Fruit fly (Drosophila melanogaster): ENCODE data around the gene RPA1.

RPA1 gene

dm6 chr3R:8288790-8289189, 24.5 kb upstream of the RPA1 start:
- TF ChIP-seq CTCF (optimal IDR thresholded peaks at IDR 0.05) = no peak
- no peak for TF ChIP-seq CG8478 (optimal IDR thresholded peaks at IDR 0.05)

dm6 chr3R:8287697-8288096, 23.4 kb upstream of the RPA1 start, which contains the start of gene Nazo:
TSS of gene Nazo (plus strand) at chr3R:8287876.
- TF ChIP-seq CG8478 (optimal IDR thresholded peaks at IDR 0.05) (no peak), CTCF (optimal IDR thresholded peaks at IDR 0.05) (no peak)

dm6 chr3R:8285727-8286344, 21.6 kb upstream of the RPA1 start:
- TF ChIP-seq CTCF (optimal IDR thresholded peaks at IDR 0.05) = no peak
- no peak for TF ChIP-seq CG8478 (optimal IDR thresholded peaks at IDR 0.05)

- TF ChIP-seq CG8478 (optimal IDR thresholded peaks at IDR 0.05) (no peak), CTCF (optimal IDR thresholded peaks at IDR 0.05) (no peak)
Observed at dm6 chr3R:8284234-8284633, 20.0 kb upstream of the RPA1 start.

dm6 chr3R:8282727-8283126, 18.5 kb upstream of the RPA1 start:
- TF ChIP-seq CTCF (optimal IDR thresholded peaks at IDR 0.05) = no peak
- TF ChIP-seq CG8478 (optimal IDR thresholded peaks at IDR 0.05) = no peak

- no peak for TF ChIP-seq CTCF (optimal IDR thresholded peaks at IDR 0.05)
- TF ChIP-seq CG8478 (optimal IDR thresholded peaks at IDR 0.05) = no peak
Observed at dm6 chr3R:8279970-8280369, 15.7 kb upstream of the RPA1 start.

dm6 chr3R:8277494-8278293, 13.4 kb upstream of the RPA1 start, which contains the start of gene ato:
TSS of gene ato (plus strand) at chr3R:8278052.
- TF ChIP-seq CG8478 (optimal IDR thresholded peaks at IDR 0.05) (no peak), CTCF (optimal IDR thresholded peaks at IDR 0.05) (no peak)

dm6 chr3R:8275031-8275430, 10.8 kb upstream of the RPA1 start:
- TF ChIP-seq CG8478 (optimal IDR thresholded peaks at IDR 0.05) (no peak), CTCF (optimal IDR thresholded peaks at IDR 0.05) (no peak)

dm6 chr3R:8272573-8273165, 8.4 kb upstream of the RPA1 start:
- no peak for TF ChIP-seq CG8478 (optimal IDR thresholded peaks at IDR 0.05)
- TF ChIP-seq CTCF (optimal IDR thresholded peaks at IDR 0.05) = no peak

dm6 chr3R:8269740-8270139, 5.5 kb upstream of the RPA1 start, which contains the start of gene CG9630:
TSS of gene CG9630 (minus strand) at chr3R:8269896.
- TF ChIP-seq CTCF (optimal IDR thresholded peaks at IDR 0.05) (peak; percentile 38 to 55), CG8478 (optimal IDR thresholded peaks at IDR 0.05) (no peak)

- TF ChIP-seq CG8478 (optimal IDR thresholded peaks at IDR 0.05) (no peak), CTCF (optimal IDR thresholded peaks at IDR 0.05) (no peak)
Observed at dm6 chr3R:8261634-8262033, 2.6 kb downstream of the RPA1 start.

- TF ChIP-seq CG8478 (optimal IDR thresholded peaks at IDR 0.05) = no peak
- no peak for TF ChIP-seq CTCF (optimal IDR thresholded peaks at IDR 0.05)
Observed at dm6 chr3R:8256040-8256439, 8.2 kb downstream of the RPA1 start.

dm6 chr3R:8254347-8254746, 9.9 kb downstream of the RPA1 start:
- TF ChIP-seq CTCF (optimal IDR thresholded peaks at IDR 0.05) (no peak), CG8478 (optimal IDR thresholded peaks at IDR 0.05) (no peak)

dm6 chr3R:8251532-8251931, 12.7 kb downstream of the RPA1 start:
- no peak for TF ChIP-seq CTCF (optimal IDR thresholded peaks at IDR 0.05)
- no peak for TF ChIP-seq CG8478 (optimal IDR thresholded peaks at IDR 0.05)

dm6 chr3R:8250166-8250733, 14.0 kb downstream of the RPA1 start, which contains the start of gene mtg:
TSS of gene mtg (plus strand) at chr3R:8250497.
- TF ChIP-seq CTCF (optimal IDR thresholded peaks at IDR 0.05) (no peak), CG8478 (optimal IDR thresholded peaks at IDR 0.05) (no peak)

Data from S2 (cell line).